Worm (Caenorhabditis elegans) whole organism, midembryonic: ENCODE data around the gene atx-2.

Source experiments
- cog-1 ChIP-seq: sonication (generic microtip); optimal IDR thresholded peaks from 2 replicates; lab custom pipeline; 2016; ENCODE audit warnings: missing genetic modification characterization, missing compliant biosample characterization
- flt-1 ChIP-seq: fragments of 200-800 bp; sonication (Bioruptor generic); IDR thresholded peaks from 2 replicates; pipeline ENCODE4 v1.3.6; 2022; ENCODE audit warnings: missing genetic modification characterization, missing compliant biosample characterization
- klf-2 ChIP-seq: fragments of 200-800 bp; sonication (Bioruptor generic); conservative IDR thresholded peaks from 2 replicates; pipeline ENCODE4 v1.3.6; 2022; ENCODE audit warnings: missing genetic modification reagents, missing genetic modification characterization, missing compliant biosample characterization
- med-1 ChIP-seq: sonication (generic microtip); optimal IDR thresholded peaks from 2 replicates; lab custom pipeline; 2017; ENCODE audit warnings: missing genetic modification characterization, mild to moderate bottlenecking, missing compliant biosample characterization, antibody characterized with exemption, missing genetic modification reagents; ENCODE audit not compliant: insufficient read depth
- ref-1 ChIP-seq: fragments of 200-800 bp; sonication (Bioruptor generic); conservative IDR thresholded peaks from 2 replicates; pipeline ENCODE4 v1.3.6; 2022; ENCODE audit warnings: missing genetic modification reagents, missing genetic modification characterization, missing compliant biosample characterization
- tab-1 ChIP-seq: fragments of 200-800 bp; sonication (Bioruptor generic); IDR thresholded peaks from 2 replicates; pipeline ENCODE4 v1.3.6; 2022; ENCODE audit warnings: missing genetic modification characterization, missing compliant biosample characterization
- ztf-23 ChIP-seq: fragments of 200-800 bp; sonication (Bioruptor generic); IDR thresholded peaks from 2 replicates; pipeline ENCODE4 v1.3.6; 2022; ENCODE audit warnings: missing genetic modification reagents, missing genetic modification characterization, missing compliant biosample characterization
- ztf-29 ChIP-seq: fragments of 200-800 bp; sonication (Bioruptor generic); IDR thresholded peaks from 2 replicates; pipeline ENCODE4 v1.3.6; 2022; ENCODE audit warnings: missing genetic modification reagents, missing genetic modification characterization, missing compliant biosample characterization

ce11 chrIII:10474945-10475344 lies 13.8 kb downstream of the atx-2 start, which contains the start of gene D2045.9:
- TF ChIP-seq ztf-23 (GFP tag; lab: Robert Waterston, UW) (no peak), klf-2 (GFP tag; lab: Robert Waterston, UW) (no peak), flt-1 (GFP tag; lab: Robert Waterston, UW) (no peak), cog-1 (tag; lab: Kevin White, UChicago) (no peak), med-1 (GFP tag; lab: Kevin White, UChicago) (no peak), ref-1 (GFP tag; lab: Robert Waterston, UW) (no peak), tab-1 (GFP tag; lab: Robert Waterston, UW) (no peak), ztf-29 (no peak)
